Fruit fly (Drosophila melanogaster) Kc167 (cell line): ENCODE measurements around the gene CG15210.

Experiments used
- Sin3A ChIP-seq: fragments of >200 bp; optimal IDR thresholded peaks from 2 replicates; lab custom pipeline; 2018; ENCODE audit warnings: missing external identifiers
- h ChIP-seq: fragments of >200 bp; optimal IDR thresholded peaks from 3 replicates; lab custom pipeline; 2018; ENCODE audit warnings: missing external identifiers
- insv ChIP-seq: fragments of >200 bp; optimal IDR thresholded peaks from 3 replicates; lab custom pipeline; 2018; ENCODE audit warnings: missing external identifiers
- psq ChIP-seq: fragments of >200 bp; optimal IDR thresholded peaks from 2 replicates; lab custom pipeline; 2017; ENCODE audit warnings: missing external identifiers
- ttk ChIP-seq: sonication (Bioruptor generic); optimal IDR thresholded peaks from 2 replicates; lab custom pipeline; 2017; ENCODE audit warnings: missing external identifiers

DNA sequence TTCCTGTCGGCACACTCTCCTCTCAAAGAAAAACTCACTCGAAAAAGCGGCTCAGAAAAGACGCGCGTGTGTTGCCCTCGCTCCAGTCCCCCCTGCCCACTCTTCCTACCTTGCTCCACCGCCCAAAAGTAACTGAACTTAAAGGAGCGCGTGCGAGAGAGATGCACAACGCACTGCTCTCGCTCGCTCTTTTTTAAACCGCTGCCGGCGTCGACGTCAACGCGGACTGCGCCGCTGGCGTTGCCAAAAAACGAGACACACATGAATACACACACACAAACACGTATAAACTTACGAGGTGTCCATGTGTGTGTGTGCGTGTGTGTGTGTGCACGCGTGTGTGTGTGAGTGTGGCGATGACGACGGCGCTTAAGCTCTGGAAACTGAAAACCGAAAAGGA is 22.2 kb upstream of the CG15210 start:
- TF ChIP-seq ttk (lab: Kevin White, UChicago) (no peak), insv (no peak), psq (lab: Kevin White, UChicago) (no peak), h (no peak), Sin3A (lab: Kevin White, UChicago) (no peak)
